Fruit fly (Drosophila melanogaster): ENCODE results near the gene CG11837.

dm6 chr3R:29024671-29025070, 24.6 kb upstream of the CG11837 start, which contains the start of gene CG14518:
- TF ChIP-seq CG17568 (GFP tag; optimal IDR thresholded peaks at IDR 0.05), result no peak
- no peak for TF ChIP-seq ro (GFP tag; IDR thresholded peaks at IDR 0.05)
- no peak for TF ChIP-seq fd64A (GFP tag; optimal IDR thresholded peaks at IDR 0.05)
- TF ChIP-seq CG31441 (GFP tag; IDR thresholded peaks at IDR 0.05), result no peak
- TF ChIP-seq zfh2 (GFP tag; optimal IDR thresholded peaks at IDR 0.05), result no peak
- TF ChIP-seq mirr (GFP tag; optimal IDR thresholded peaks at IDR 0.05), result no peak
- TF ChIP-seq Six4 (GFP tag; optimal IDR thresholded peaks at IDR 0.05), result no peak

Measured in whole organism, embryonic.